Fruit fly (Drosophila melanogaster) whole organism, wandering third instar larva: ENCODE results near the gene CG32071.

Experiments
- Abd-B ChIP-seq: fragments of >200 bp; optimal IDR thresholded peaks from 2 replicates; lab custom pipeline; 2017; ENCODE audit warnings: missing biosample characterization, missing genetic modification characterization
- CG32264 ChIP-seq: fragments of 200-800 bp; sonication (Bioruptor generic); optimal IDR thresholded peaks from 2 replicates; lab custom pipeline; 2016; ENCODE audit warnings: missing biosample characterization, missing genetic modification characterization
- CG9705 ChIP-seq: fragments of 200-800 bp; sonication (Bioruptor generic); optimal IDR thresholded peaks from 2 replicates; lab custom pipeline; 2018; ENCODE audit warnings: missing biosample characterization, mild to moderate bottlenecking, missing genetic modification characterization
- CrebA ChIP-seq: fragments of 200-800 bp; sonication (Bioruptor generic); optimal IDR thresholded peaks from 2 replicates; lab custom pipeline; 2016; ENCODE audit warnings: missing biosample characterization, mild to moderate bottlenecking, missing genetic modification characterization, borderline replicate concordance
- Dfd ChIP-seq: fragments of >200 bp; optimal IDR thresholded peaks from 2 replicates; lab custom pipeline; 2017; ENCODE audit warnings: missing biosample characterization, missing genetic modification characterization
- Dif ChIP-seq: fragments of 200-275, 200-300 bp; sonication (Bioruptor generic); optimal IDR thresholded peaks from 2 replicates; lab custom pipeline; 2018; ENCODE audit warnings: missing biosample characterization, missing genetic modification characterization; ENCODE audit not compliant: partially characterized antibody
- GATAd ChIP-seq: sonication (Bioruptor generic); optimal IDR thresholded peaks from 2 replicates; lab custom pipeline; 2016; ENCODE audit warnings: missing biosample characterization, missing genetic modification characterization
- HLH106 ChIP-seq: fragments of 200-800 bp; optimal IDR thresholded peaks from 3 replicates; lab custom pipeline; 2019; ENCODE audit warnings: missing biosample characterization, mild to moderate bottlenecking, missing genetic modification characterization, moderate library complexity
- Hnf4 ChIP-seq: fragments of 200-800 bp; sonication (Bioruptor generic); optimal IDR thresholded peaks from 2 replicates; lab custom pipeline; 2016; ENCODE audit warnings: missing biosample characterization, mild to moderate bottlenecking, missing genetic modification characterization
- Hr78 ChIP-seq: fragments of >200 bp; optimal IDR thresholded peaks from 2 replicates; lab custom pipeline; 2017; ENCODE audit warnings: missing biosample characterization, missing genetic modification characterization
- Hr83 ChIP-seq: fragments of 200-300 bp; sonication (Bioruptor generic); optimal IDR thresholded peaks from 2 replicates; lab custom pipeline; 2016; ENCODE audit warnings: missing biosample characterization, mild to moderate bottlenecking, missing genetic modification characterization, moderate library complexity; ENCODE audit not compliant: poor library complexity, severe bottlenecking
- Jra ChIP-seq: sonication (Bioruptor generic); optimal IDR thresholded peaks from 2 replicates; lab custom pipeline; 2016; ENCODE audit warnings: missing biosample characterization, missing genetic modification characterization
- Mio ChIP-seq: sonication (Bioruptor generic); optimal IDR thresholded peaks from 2 replicates; lab custom pipeline; 2016; ENCODE audit warnings: missing biosample characterization, missing genetic modification characterization
- Myc ChIP-seq: fragments of >200 bp; optimal IDR thresholded peaks from 2 replicates; lab custom pipeline; 2017
- N ChIP-seq: fragments of >200 bp; optimal IDR thresholded peaks from 2 replicates; lab custom pipeline; 2018; ENCODE audit warnings: missing biosample characterization, missing external identifiers, missing genetic modification characterization
- OdsH ChIP-seq: fragments of 200-800 bp; sonication (Bioruptor generic); optimal IDR thresholded peaks from 2 replicates; lab custom pipeline; 2016; ENCODE audit warnings: missing biosample characterization, mild to moderate bottlenecking, missing genetic modification characterization
- Rel ChIP-seq, 2 experiments: fragments of 200-800 bp; sonication (Bioruptor generic) in 1 of 2; optimal IDR thresholded peaks; 2 replicates in 1 of 2; 3 replicates in 1 of 2; lab custom pipeline; 2016 to 2019; ENCODE audit warnings: mild to moderate bottlenecking in 2 of 2, missing biosample characterization in 2 of 2, missing genetic modification characterization in 2 of 2, moderate library complexity in 1 of 2
- Sp1 ChIP-seq: fragments of 200-800 bp; sonication (Bioruptor generic); optimal IDR thresholded peaks from 3 replicates; lab custom pipeline; 2019; ENCODE audit warnings: missing biosample characterization, mild to moderate bottlenecking, missing genetic modification characterization, moderate library complexity
- Vsx2 ChIP-seq: fragments of 200-300, 225-300 bp; sonication (Bioruptor generic); optimal IDR thresholded peaks from 2 replicates; lab custom pipeline; 2018; ENCODE audit warnings: missing biosample characterization, missing genetic modification characterization; ENCODE audit not compliant: partially characterized antibody
- br ChIP-seq: fragments of 200-800 bp; sonication (Bioruptor generic); optimal IDR thresholded peaks from 2 replicates; lab custom pipeline; 2016; ENCODE audit warnings: missing biosample characterization, missing genetic modification characterization
- brk ChIP-seq: fragments of 200-800 bp; sonication (Bioruptor generic); optimal IDR thresholded peaks from 2 replicates; lab custom pipeline; 2016; ENCODE audit warnings: missing biosample characterization, mild to moderate bottlenecking, missing genetic modification characterization
- dl ChIP-seq, 2 experiments: fragments of 175-275, 200-275 bp in 1 of 2; fragments of 200-275 bp in 1 of 2; sonication (Bioruptor generic); optimal IDR thresholded peaks; lab custom pipeline; 2018; ENCODE audit warnings: mild to moderate bottlenecking in 2 of 2, missing biosample characterization in 2 of 2, missing genetic modification characterization in 2 of 2, moderate library complexity in 2 of 2; ENCODE audit not compliant: partially characterized antibody in 2 of 2, insufficient read depth in 1 of 2
- dmrt93B ChIP-seq: fragments of 200-800 bp; sonication (Bioruptor generic); optimal IDR thresholded peaks from 2 replicates; lab custom pipeline; 2018; ENCODE audit warnings: missing biosample characterization, mild to moderate bottlenecking, missing genetic modification characterization
- dsf ChIP-seq: sonication (Bioruptor generic); optimal IDR thresholded peaks from 2 replicates; lab custom pipeline; 2016; ENCODE audit warnings: missing biosample characterization, missing genetic modification characterization, borderline replicate concordance
- ey ChIP-seq: fragments of 200-800 bp; sonication (Bioruptor generic); optimal IDR thresholded peaks from 2 replicates; lab custom pipeline; 2016; ENCODE audit warnings: missing biosample characterization, missing genetic modification characterization
- foxo ChIP-seq, 2 experiments: fragments of 200-800 bp; sonication (Bioruptor generic); optimal IDR thresholded peaks; 2 replicates in 1 of 2; 3 replicates in 1 of 2; lab custom pipeline; 2016 to 2017; ENCODE audit warnings: missing biosample characterization in 2 of 2, missing genetic modification characterization in 2 of 2
- fru ChIP-seq: fragments of 200-800 bp; sonication (Bioruptor generic); optimal IDR thresholded peaks from 3 replicates; lab custom pipeline; 2016; ENCODE audit warnings: missing biosample characterization, mild to moderate bottlenecking, missing genetic modification characterization
- h ChIP-seq: fragments of 200-800 bp; sonication (Bioruptor generic); optimal IDR thresholded peaks from 3 replicates; lab custom pipeline; 2016; ENCODE audit warnings: missing biosample characterization, mild to moderate bottlenecking, missing genetic modification characterization
- jim ChIP-seq: fragments of 175-275, 200-325 bp; sonication (Bioruptor generic); optimal IDR thresholded peaks from 2 replicates; lab custom pipeline; 2016; ENCODE audit warnings: missing biosample characterization, mild to moderate bottlenecking, missing genetic modification characterization
- lola ChIP-seq: fragments of >200 bp; optimal IDR thresholded peaks from 2 replicates; lab custom pipeline; 2017; ENCODE audit warnings: missing biosample characterization, missing genetic modification characterization
- pan ChIP-seq: fragments of >200 bp; optimal IDR thresholded peaks from 2 replicates; lab custom pipeline; 2017
- psq ChIP-seq: fragments of 200-800 bp; sonication (Bioruptor generic); optimal IDR thresholded peaks from 3 replicates; lab custom pipeline; 2017; ENCODE audit warnings: missing biosample characterization, mild to moderate bottlenecking, missing genetic modification characterization, moderate library complexity
- rgr ChIP-seq: fragments of 200-800 bp; sonication (Bioruptor generic); optimal IDR thresholded peaks from 3 replicates; lab custom pipeline; 2016; ENCODE audit warnings: missing biosample characterization, mild to moderate bottlenecking, missing genetic modification characterization
- sage ChIP-seq: fragments of 200-800 bp; sonication (Bioruptor generic); optimal IDR thresholded peaks from 2 replicates; lab custom pipeline; 2016; ENCODE audit warnings: missing biosample characterization, mild to moderate bottlenecking, missing genetic modification characterization
- sv ChIP-seq: fragments of 200-800 bp; sonication (Bioruptor generic); optimal IDR thresholded peaks from 3 replicates; lab custom pipeline; 2016; ENCODE audit warnings: missing biosample characterization, missing genetic modification characterization
- tai ChIP-seq: sonication (Bioruptor generic); optimal IDR thresholded peaks from 2 replicates; lab custom pipeline; 2016; ENCODE audit warnings: missing biosample characterization, missing genetic modification characterization
- usp ChIP-seq: fragments of >200 bp; optimal IDR thresholded peaks from 2 replicates; lab custom pipeline; 2017; ENCODE audit warnings: missing biosample characterization, missing genetic modification characterization
- woc ChIP-seq: sonication (Bioruptor generic); optimal IDR thresholded peaks from 2 replicates; lab custom pipeline; 2016; ENCODE audit warnings: missing biosample characterization, mild to moderate bottlenecking, missing genetic modification characterization

CG32071 gene

DNA sequence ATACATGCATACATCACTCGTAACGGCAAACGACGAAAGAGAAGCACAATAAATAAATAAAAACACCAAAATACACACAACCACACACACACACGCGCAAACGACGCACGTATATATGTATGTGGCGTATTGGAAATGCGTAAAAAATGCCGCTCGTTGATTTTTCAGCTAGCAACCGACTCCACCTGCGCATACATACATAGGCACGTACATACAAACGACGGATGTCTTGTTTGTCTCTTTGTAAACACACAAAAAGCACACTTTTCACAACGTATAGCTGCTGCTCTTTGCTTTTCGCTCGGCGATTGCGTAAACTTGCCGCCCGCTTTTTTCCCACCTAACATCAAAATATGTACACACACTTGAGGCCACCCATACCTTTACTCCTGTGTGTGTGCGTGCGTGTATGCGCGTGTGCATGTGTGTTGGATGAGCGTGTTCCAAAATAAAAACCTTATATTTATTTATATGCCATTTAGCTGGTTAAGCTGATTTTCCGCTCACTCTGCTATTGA lies 16.3 kb upstream of the CG32071 start:
- TF ChIP-seq sv (GFP tag; lab: Kevin White, UChicago), result peak; percentile 3
- no peak for TF ChIP-seq ey (GFP tag; lab: Kevin White, UChicago)
- TF ChIP-seq sage (GFP tag; lab: Kevin White, UChicago), result no peak
- peak; percentile 82 for TF ChIP-seq N (GFP tag; lab: Kevin White, UChicago)
- peak; percentile 18 for TF ChIP-seq psq (GFP tag; lab: Kevin White, UChicago)
- no peak for TF ChIP-seq usp (GFP tag; lab: Kevin White, UChicago)
- TF ChIP-seq jim (GFP tag; lab: Kevin White, UChicago), result peak; percentile 12
- peak; percentile 34 for TF ChIP-seq h (GFP tag; lab: Kevin White, UChicago)

DNA sequence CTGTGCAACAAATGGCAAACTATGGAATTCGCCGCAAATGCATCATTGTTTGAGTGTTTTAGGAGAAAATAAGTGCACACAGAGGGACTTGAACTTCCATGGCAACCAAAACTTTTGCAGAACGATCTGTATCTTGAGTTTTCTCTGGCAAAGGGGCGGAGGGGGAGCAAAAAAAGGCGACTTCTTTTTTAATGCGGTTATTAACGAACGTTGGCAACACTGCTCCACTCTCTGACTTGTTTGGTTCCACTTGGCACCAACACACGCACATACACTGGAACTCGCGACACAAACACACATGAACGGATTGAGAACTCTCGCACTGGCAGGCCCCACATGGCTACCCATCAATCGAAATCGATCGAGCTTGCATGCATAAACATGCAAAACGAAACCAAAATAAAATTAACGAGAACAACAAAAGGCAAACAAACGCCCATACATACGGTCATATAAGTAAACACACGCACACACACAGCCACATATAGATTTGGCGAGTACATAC lies 15.8 kb upstream of the CG32071 start:
- no peak for TF ChIP-seq Rel (GFP tag; optimal IDR thresholded peaks at IDR 0.05; lab: Kevin White, UChicago)
- no peak for TF ChIP-seq Rel (tag; optimal IDR thresholded peaks at IDR 0.05; lab: Kevin White, UChicago)
- TF ChIP-seq dl (GFP tag; optimal IDR thresholded peaks at IDR 0.05; lab: Kevin White, UChicago; ENCODE audit: insufficient read depth in 1 of 2, partially characterized antibody in 2 of 2), result no peak
- TF ChIP-seq Myc (lab: Kevin White, UChicago), result no peak
- no peak for TF ChIP-seq sv (GFP tag; lab: Kevin White, UChicago)
- no peak for TF ChIP-seq Hr83 (GFP tag; lab: Kevin White, UChicago)
- TF ChIP-seq Abd-B (GFP tag; lab: Kevin White, UChicago), result no peak
- no peak for TF ChIP-seq sage (GFP tag; lab: Kevin White, UChicago)
- no peak for TF ChIP-seq OdsH (GFP tag; lab: Kevin White, UChicago)
- TF ChIP-seq HLH106 (tag; lab: Kevin White, UChicago), result peak; percentile 30
- peak; percentile 42 for TF ChIP-seq jim (GFP tag; lab: Kevin White, UChicago)
- no peak for TF ChIP-seq CG32264
- TF ChIP-seq foxo (GFP tag; optimal IDR thresholded peaks at IDR 0.05; lab: Kevin White, UChicago), result no peak
- no peak for TF ChIP-seq lola (GFP tag; lab: Kevin White, UChicago)
- peak; percentile 41 for TF ChIP-seq psq (GFP tag; lab: Kevin White, UChicago)
- no peak for TF ChIP-seq dsf (GFP tag; lab: Kevin White, UChicago)
- no peak for TF ChIP-seq woc (GFP tag; lab: Kevin White, UChicago)
- no peak for TF ChIP-seq N (GFP tag; lab: Kevin White, UChicago)
- no peak for TF ChIP-seq usp (GFP tag; lab: Kevin White, UChicago)
- no peak for TF ChIP-seq rgr (GFP tag; lab: Kevin White, UChicago)
- TF ChIP-seq GATAd (GFP tag; lab: Kevin White, UChicago), result no peak
- TF ChIP-seq Dif (GFP tag; lab: Kevin White, UChicago), result no peak
- no peak for TF ChIP-seq br (GFP tag; lab: Kevin White, UChicago)
- TF ChIP-seq Mio (GFP tag; lab: Kevin White, UChicago), result no peak
- no peak for TF ChIP-seq fru (GFP tag; lab: Kevin White, UChicago)
- TF ChIP-seq tai (GFP tag; lab: Kevin White, UChicago), result no peak
- TF ChIP-seq Dfd (GFP tag; lab: Kevin White, UChicago), result no peak
- TF ChIP-seq brk (GFP tag; lab: Kevin White, UChicago), result no peak
- no peak for TF ChIP-seq h (GFP tag; lab: Kevin White, UChicago)
- no peak for TF ChIP-seq Hr78 (GFP tag; lab: Kevin White, UChicago)
- no peak for TF ChIP-seq CG9705 (GFP tag; lab: Kevin White, UChicago)
- peak; percentile 6 for TF ChIP-seq dmrt93B (GFP tag; lab: Kevin White, UChicago)
- no peak for TF ChIP-seq CrebA (GFP tag; lab: Kevin White, UChicago)
- TF ChIP-seq Vsx2, result no peak
- TF ChIP-seq Sp1 (GFP tag; lab: Kevin White, UChicago), result no peak
- no peak for TF ChIP-seq Hnf4
- TF ChIP-seq ey (GFP tag; lab: Kevin White, UChicago), result peak; percentile 18
- no peak for TF ChIP-seq Jra (GFP tag; lab: Kevin White, UChicago)
- no peak for TF ChIP-seq pan
